Fruit fly (Drosophila melanogaster) whole organism, prepupa: ENCODE data around the gene Rca1.

Experiments
- CG16779 ChIP-seq: fragments of 200-800 bp; sonication (Bioruptor generic); optimal IDR thresholded peaks from 3 replicates; lab custom pipeline; 2017; ENCODE audit warnings: missing biosample characterization, mild to moderate bottlenecking, missing genetic modification characterization
- CG34406 ChIP-seq: fragments of 200-800 bp; sonication (Bioruptor generic); optimal IDR thresholded peaks from 3 replicates; lab custom pipeline; 2016; ENCODE audit warnings: missing biosample characterization, missing genetic modification characterization
- CG6276 ChIP-seq: fragments of 200-800 bp; sonication (Bioruptor generic); optimal IDR thresholded peaks from 2 replicates; lab custom pipeline; 2017; ENCODE audit warnings: missing biosample characterization, mild to moderate bottlenecking, missing genetic modification characterization
- CG8119 ChIP-seq: fragments of 200-800 bp; sonication (Bioruptor generic); IDR thresholded peaks from 3 replicates; pipeline ENCODE4 v1.3.6; 2022; ENCODE audit warnings: missing biosample characterization, missing genetic modification characterization
- Gug ChIP-seq: fragments of 200-800 bp; sonication (Bioruptor generic); IDR thresholded peaks from 2 replicates; pipeline ENCODE4 v1.3.6; 2022; ENCODE audit warnings: missing biosample characterization, missing genetic modification characterization
- Met ChIP-seq: fragments of 200-800 bp; sonication (Bioruptor generic); optimal IDR thresholded peaks from 3 replicates; lab custom pipeline; 2016; ENCODE audit warnings: missing biosample characterization, missing genetic modification characterization
- Sox15 ChIP-seq: fragments of 200-800 bp; sonication (Bioruptor generic); optimal IDR thresholded peaks from 3 replicates; lab custom pipeline; 2016; ENCODE audit warnings: missing biosample characterization, missing genetic modification characterization

DNA sequence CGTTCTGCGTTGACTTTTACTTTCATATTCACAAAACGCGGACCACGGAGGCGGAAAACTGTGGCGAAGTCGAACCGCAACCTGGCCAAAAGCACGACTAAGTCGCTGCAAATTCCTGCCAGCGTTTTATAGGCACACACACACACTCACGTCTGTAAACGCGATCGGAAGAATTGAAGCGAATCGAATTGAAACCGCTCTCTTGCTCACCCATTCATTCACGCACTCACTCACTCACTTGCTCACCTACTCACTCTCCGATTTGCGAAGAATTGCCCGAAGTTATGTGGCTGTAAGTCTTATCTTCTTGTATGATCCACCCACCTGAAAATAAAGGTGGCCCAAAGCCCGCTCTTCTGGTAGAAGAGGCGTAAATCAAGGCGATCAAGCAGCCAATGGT lies 18.2 kb downstream of the Rca1 start, which contains the start of gene Nha1:
- TF ChIP-seq Sox15, result no peak
- no peak for TF ChIP-seq Gug
- TF ChIP-seq CG6276 (GFP tag; lab: Kevin White, UChicago), result no peak
- TF ChIP-seq Met (GFP tag; lab: Kevin White, UChicago), result no peak
- no peak for TF ChIP-seq CG34406 (GFP tag; lab: Kevin White, UChicago)
- no peak for TF ChIP-seq CG16779
- TF ChIP-seq CG8119 (GFP tag; lab: Robert Waterston, UW), result no peak
